Worm (Caenorhabditis elegans) whole organism, L1 larva: Measurements from ENCODE around the gene ZK1248.20.
A peak's percentile ranks its signal among the peaks of the same experiment; 100 is the strongest.

Source experiments
- C04F5.9 ChIP-seq: sonication (generic microtip); optimal IDR thresholded peaks from 2 replicates; lab custom pipeline; 2016; ENCODE audit warnings: missing genetic modification characterization, missing compliant biosample characterization
- Y116A8C.19 ChIP-seq: sonication (generic microtip); optimal IDR thresholded peaks from 2 replicates; lab custom pipeline; 2016; ENCODE audit warnings: missing compliant biosample characterization, missing genetic modification characterization, borderline replicate concordance
- aha-1 ChIP-seq: fragments of 150-350 bp; optimal IDR thresholded peaks from 2 replicates; lab custom pipeline; 2014; ENCODE audit warnings: missing biosample characterization, missing genetic modification characterization
- blmp-1 ChIP-seq: fragments of 150-350 bp; optimal IDR thresholded peaks from 2 replicates; lab custom pipeline; 2014; ENCODE audit warnings: missing biosample characterization, missing genetic modification characterization
- ceh-8 ChIP-seq: fragments of 200-800 bp; sonication (Bioruptor generic); optimal IDR thresholded peaks from 2 replicates; lab custom pipeline; 2018; ENCODE audit warnings: mild to moderate bottlenecking, missing genetic modification characterization, moderate library complexity, missing compliant biosample characterization
- ceh-90 ChIP-seq: sonication (generic microtip); optimal IDR thresholded peaks from 2 replicates; lab custom pipeline; 2016; ENCODE audit warnings: missing genetic modification characterization, missing compliant biosample characterization
- ces-1 ChIP-seq: fragments of 150-350 bp; optimal IDR thresholded peaks from 2 replicates; lab custom pipeline; 2014; ENCODE audit warnings: missing biosample characterization, missing genetic modification reagents, missing genetic modification characterization
- dpl-1 ChIP-seq, 3 experiments: fragments of 150-350 bp in 2 of 3; sonication (generic microtip) in 1 of 3; optimal IDR thresholded peaks; 2 replicates each; lab custom pipeline; 2014 to 2017; ENCODE audit warnings: missing biosample characterization in 3 of 3, missing genetic modification characterization in 3 of 3, missing genetic modification reagents in 3 of 3
- egl-27 ChIP-seq, 2 experiments: fragments of 150-350 bp in 1 of 2; sonication (generic microtip); optimal IDR thresholded peaks; 3 replicates each; lab custom pipeline; 2017 to 2018; ENCODE audit warnings: missing biosample characterization in 2 of 2, missing genetic modification characterization in 2 of 2, missing genetic modification reagents in 2 of 2
- elt-2 ChIP-seq: sonication (generic microtip); optimal IDR thresholded peaks from 2 replicates; lab custom pipeline; 2016; ENCODE audit warnings: missing genetic modification characterization, mild to moderate bottlenecking, inconsistent platforms, missing compliant biosample characterization, missing genetic modification reagents
- fkh-10 ChIP-seq: sonication (generic microtip); optimal IDR thresholded peaks from 2 replicates; lab custom pipeline; 2017; ENCODE audit warnings: missing biosample characterization, missing genetic modification reagents, missing genetic modification characterization
- fkh-8 ChIP-seq: sonication (generic microtip); optimal IDR thresholded peaks from 2 replicates; lab custom pipeline; 2016; ENCODE audit warnings: mild to moderate bottlenecking, missing genetic modification characterization, missing compliant biosample characterization
- fos-1 ChIP-seq: fragments of 150-350 bp; optimal IDR thresholded peaks from 2 replicates; lab custom pipeline; 2014; ENCODE audit warnings: missing biosample characterization, missing genetic modification characterization
- grh-1 ChIP-seq: fragments of 200-800 bp; sonication (Bioruptor generic); IDR thresholded peaks from 2 replicates; pipeline ENCODE4 v1.3.6; 2022; ENCODE audit warnings: missing genetic modification reagents, missing genetic modification characterization, missing compliant biosample characterization
- hlh-4 ChIP-seq: sonication (generic microtip); optimal IDR thresholded peaks from 2 replicates; lab custom pipeline; 2016; ENCODE audit warnings: mild to moderate bottlenecking, missing genetic modification characterization, missing compliant biosample characterization
- irx-1 ChIP-seq: sonication (generic microtip); optimal IDR thresholded peaks from 2 replicates; lab custom pipeline; 2016; ENCODE audit warnings: missing genetic modification characterization, missing compliant biosample characterization
- isw-1 ChIP-seq: fragments of 200-800 bp; sonication (Bioruptor generic); IDR thresholded peaks from 2 replicates; pipeline ENCODE4 v1.3.6; 2022; ENCODE audit warnings: missing genetic modification characterization, missing compliant biosample characterization
- jun-1 ChIP-seq: fragments of 150-350 bp; optimal IDR thresholded peaks from 2 replicates; lab custom pipeline; 2014; ENCODE audit warnings: missing biosample characterization, missing genetic modification reagents, missing genetic modification characterization
- lin-13 ChIP-seq: fragments of 150-350 bp; optimal IDR thresholded peaks from 2 replicates; lab custom pipeline; 2014; ENCODE audit warnings: missing biosample characterization, missing genetic modification reagents, missing genetic modification characterization
- lin-14 ChIP-seq: fragments of 200-800 bp; sonication (Bioruptor generic); optimal IDR thresholded peaks from 2 replicates; lab custom pipeline; 2018; ENCODE audit warnings: mild to moderate bottlenecking, missing genetic modification characterization, moderate library complexity, missing compliant biosample characterization
- lin-15B ChIP-seq: fragments of 150-350 bp; sonication (generic microtip); optimal IDR thresholded peaks from 3 replicates; lab custom pipeline; 2014; ENCODE audit warnings: missing biosample characterization, missing genetic modification characterization
- lir-3 ChIP-seq: sonication (generic microtip); optimal IDR thresholded peaks from 2 replicates; lab custom pipeline; 2016; ENCODE audit warnings: mild to moderate bottlenecking, missing genetic modification characterization, moderate library complexity, missing compliant biosample characterization; ENCODE audit not compliant: poor library complexity
- mdl-1 ChIP-seq, 2 experiments: fragments of 150-350 bp; optimal IDR thresholded peaks; 2 replicates each; lab custom pipeline; 2014 to 2017; ENCODE audit warnings: missing biosample characterization in 2 of 2, missing genetic modification characterization in 2 of 2, inconsistent platforms in 1 of 2
- nhr-12 ChIP-seq: sonication (generic microtip); optimal IDR thresholded peaks from 2 replicates; lab custom pipeline; 2017; ENCODE audit warnings: missing biosample characterization, missing genetic modification characterization
- nhr-28 ChIP-seq: fragments of 150-350 bp; optimal IDR thresholded peaks from 2 replicates; lab custom pipeline; 2014; ENCODE audit warnings: missing biosample characterization, missing genetic modification characterization
- nhr-47 ChIP-seq: sonication (generic microtip); optimal IDR thresholded peaks from 2 replicates; lab custom pipeline; 2016; ENCODE audit warnings: mild to moderate bottlenecking, missing genetic modification characterization, moderate library complexity, missing compliant biosample characterization
- nhr-71 ChIP-seq: sonication (generic microtip); optimal IDR thresholded peaks from 2 replicates; lab custom pipeline; 2016; ENCODE audit warnings: mild to moderate bottlenecking, missing genetic modification characterization, moderate library complexity, missing compliant biosample characterization
- nhr-76 ChIP-seq: sonication (generic microtip); optimal IDR thresholded peaks from 2 replicates; lab custom pipeline; 2017; ENCODE audit warnings: missing biosample characterization, missing genetic modification characterization
- nhr-84 ChIP-seq: sonication (generic microtip); optimal IDR thresholded peaks from 2 replicates; lab custom pipeline; 2017; ENCODE audit warnings: missing biosample characterization, missing genetic modification characterization
- nhr-90 ChIP-seq: sonication (generic microtip); optimal IDR thresholded peaks from 2 replicates; lab custom pipeline; 2016; ENCODE audit warnings: mild to moderate bottlenecking, missing genetic modification characterization, missing compliant biosample characterization; ENCODE audit not compliant: poor library complexity
- pag-3 ChIP-seq: sonication (generic microtip); optimal IDR thresholded peaks from 2 replicates; lab custom pipeline; 2017; ENCODE audit warnings: missing genetic modification characterization, mild to moderate bottlenecking, missing compliant biosample characterization, antibody characterized with exemption, borderline replicate concordance; ENCODE audit not compliant: insufficient read depth
- snpc-4 ChIP-seq: fragments of 150-350 bp; optimal IDR thresholded peaks from 2 replicates; lab custom pipeline; 2014; ENCODE audit warnings: missing biosample characterization, missing genetic modification characterization
- snu-23 ChIP-seq: sonication (generic microtip); optimal IDR thresholded peaks from 2 replicates; lab custom pipeline; 2016; ENCODE audit warnings: missing genetic modification characterization, missing compliant biosample characterization
- sptf-1 ChIP-seq: fragments of 150-350 bp; optimal IDR thresholded peaks from 2 replicates; lab custom pipeline; 2014; ENCODE audit warnings: missing biosample characterization, missing genetic modification characterization
- tbx-2 ChIP-seq: sonication (generic microtip); optimal IDR thresholded peaks from 2 replicates; lab custom pipeline; 2016; ENCODE audit warnings: missing genetic modification characterization, missing compliant biosample characterization
- unc-62 ChIP-seq: fragments of 150-350 bp; optimal IDR thresholded peaks from 2 replicates; lab custom pipeline; 2014; ENCODE audit warnings: missing biosample characterization, missing genetic modification reagents, missing genetic modification characterization
- zag-1 ChIP-seq: fragments of 150-350 bp; optimal IDR thresholded peaks from 2 replicates; lab custom pipeline; 2014; ENCODE audit warnings: missing biosample characterization, missing genetic modification characterization
- ztf-11 ChIP-seq, 2 experiments: sonication (generic microtip); optimal IDR thresholded peaks; 2 replicates each; lab custom pipeline; 2016 to 2017; ENCODE audit warnings: missing genetic modification characterization in 2 of 2, missing biosample characterization in 1 of 2, missing compliant biosample characterization in 1 of 2

Gene ZK1248.20

DNA sequence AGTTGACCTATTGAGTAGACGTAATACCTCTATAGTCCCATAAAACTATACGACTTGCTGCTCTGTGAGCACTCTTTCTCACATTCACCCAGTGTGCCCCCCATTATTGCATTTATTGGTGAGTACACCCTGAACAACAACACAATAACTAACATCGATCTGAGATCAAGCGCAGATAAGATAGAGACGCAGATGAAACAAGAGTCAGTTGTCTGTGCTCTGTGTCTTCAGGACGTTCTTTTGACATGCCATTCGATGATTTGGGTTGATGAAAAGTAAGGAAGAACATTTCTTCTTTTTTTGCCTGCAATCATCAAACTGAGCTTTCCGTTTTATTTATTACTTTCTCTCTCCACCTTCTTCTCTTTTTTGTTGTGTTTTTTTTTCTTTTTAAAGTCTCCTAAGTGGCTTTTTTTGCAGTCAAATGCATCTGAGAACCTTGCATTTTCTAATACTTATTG is 26.1 kb upstream of the ZK1248.20 start, which contains the start of gene lect-2 (continued):
- TF ChIP-seq ces-1 (GFP tag; lab: Kevin White, UChicago), result no peak
- no peak for TF ChIP-seq snpc-4
- TF ChIP-seq lin-15B, result no peak
- no peak for TF ChIP-seq dpl-1 (GFP tag; optimal IDR thresholded peaks at IDR 0.05; lab: Kevin White, UChicago)
- TF ChIP-seq jun-1 (tag; lab: Kevin White, UChicago), result no peak
- TF ChIP-seq nhr-76 (tag; lab: Kevin White, UChicago), result no peak
- TF ChIP-seq fos-1 (tag; lab: Kevin White, UChicago), result no peak
- TF ChIP-seq tbx-2, result no peak
- no peak for TF ChIP-seq lin-13
- peak; percentile 58 for TF ChIP-seq lin-14 (GFP tag; lab: Kevin White, UChicago)

DNA sequence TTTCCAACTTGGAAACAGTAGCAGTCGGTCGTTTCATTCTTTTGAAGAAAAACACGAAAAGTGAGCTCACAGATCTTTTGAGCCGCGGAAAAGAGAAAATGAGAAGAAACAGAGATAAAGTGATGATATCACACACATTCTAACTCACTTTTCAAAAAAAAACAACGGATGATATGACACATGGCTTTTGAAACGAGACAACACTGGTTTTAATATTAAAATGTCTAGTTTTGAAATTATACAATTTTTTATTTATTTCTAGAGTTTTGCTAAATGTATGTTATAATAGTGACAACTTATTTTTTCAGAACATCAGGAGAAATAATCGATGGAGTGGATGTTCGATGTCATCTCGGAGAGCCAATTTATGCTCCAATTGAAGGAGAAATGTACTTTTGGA is 24.0 kb upstream of the ZK1248.20 start, which contains the start of gene K05F1.14:
Gene K05F1.14, minus strand, starts transcription at position 101 of the 400 bp plus-strand sequence.
- TF ChIP-seq isw-1 (GFP tag; lab: Robert Waterston, UW) (no peak), C04F5.9 (tag; lab: Kevin White, UChicago) (no peak), unc-62 (no peak), zag-1 (tag; lab: Kevin White, UChicago) (no peak), elt-2 (tag; lab: Kevin White, UChicago) (no peak), lin-13 (no peak), Y116A8C.19 (tag; lab: Kevin White, UChicago) (no peak), ztf-11 (tag; optimal IDR thresholded peaks at IDR 0.05; lab: Kevin White, UChicago) (no peak), nhr-47 (no peak), sptf-1 (tag; lab: Kevin White, UChicago) (no peak)

ce11 chrII:5794195-5794594 is 22.3 kb upstream of the ZK1248.20 start, which contains the start of gene acdh-8:
acdh-8 (plus strand) TSS chrII:5794495.
- TF ChIP-seq pag-3 (tag; lab: Kevin White, UChicago) (no peak), lir-3 (no peak), mdl-1 (tag; optimal IDR thresholded peaks at IDR 0.05; lab: Kevin White, UChicago) (no peak), blmp-1 (tag; lab: Kevin White, UChicago) (no peak), fkh-10 (GFP tag; lab: Kevin White, UChicago) (no peak), nhr-12 (tag; lab: Kevin White, UChicago) (no peak), ztf-11 (tag; optimal IDR thresholded peaks at IDR 0.05; lab: Kevin White, UChicago) (no peak), fos-1 (tag; lab: Kevin White, UChicago) (no peak), fkh-8 (no peak), egl-27 (tag; optimal IDR thresholded peaks at IDR 0.05; lab: Kevin White, UChicago) (no peak)

DNA sequence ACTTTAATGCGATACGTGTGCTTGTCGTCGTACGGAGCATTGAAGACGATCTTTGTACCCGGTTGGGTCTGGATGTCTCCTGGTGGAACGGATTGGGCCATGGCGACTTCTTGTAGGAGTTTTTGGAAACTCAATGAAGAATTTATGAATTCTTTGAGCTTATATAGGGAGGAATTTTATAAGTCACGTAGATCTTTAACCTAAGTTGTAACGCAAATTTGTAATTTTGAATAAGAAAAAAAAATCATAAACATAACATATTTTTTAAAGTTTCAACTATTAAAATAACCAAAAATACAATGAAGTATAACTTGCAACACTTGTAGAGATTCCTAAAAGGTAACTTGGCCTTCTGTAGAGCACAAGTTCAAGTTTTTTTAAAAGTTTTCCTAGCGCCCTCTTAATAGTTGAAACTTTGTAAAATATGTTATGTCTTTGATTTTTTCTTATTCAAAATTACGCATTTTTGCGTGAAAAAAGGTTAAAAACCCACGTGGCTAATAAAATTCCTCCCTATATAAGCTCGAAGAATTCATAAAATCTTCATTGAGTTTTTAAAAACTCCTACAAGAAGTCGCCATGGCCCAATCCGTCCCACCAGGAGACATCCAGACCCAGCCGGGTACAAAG is 19.0 kb upstream of the ZK1248.20 start, which contains the start of the genes msp-63 and msp-142:
Gene msp-63, minus strand, starts transcription at position 101 of the 630 bp plus-strand sequence.
Gene msp-142, plus strand, starts transcription at position 580 of the 630 bp plus-strand sequence.
- no peak for TF ChIP-seq hlh-4 (tag; lab: Kevin White, UChicago)
- no peak for TF ChIP-seq grh-1
- no peak for TF ChIP-seq nhr-90 (tag; lab: Kevin White, UChicago)
- no peak for TF ChIP-seq fos-1 (tag; lab: Kevin White, UChicago)
- TF ChIP-seq nhr-84 (tag; lab: Kevin White, UChicago), result no peak
- no peak for TF ChIP-seq blmp-1 (tag; lab: Kevin White, UChicago)
- TF ChIP-seq lir-3, result no peak
- no peak for TF ChIP-seq nhr-76 (tag; lab: Kevin White, UChicago)
- no peak for TF ChIP-seq lin-15B
- TF ChIP-seq ceh-8 (GFP tag; lab: Kevin White, UChicago), result no peak
- no peak for TF ChIP-seq nhr-47
- no peak for TF ChIP-seq nhr-12 (tag; lab: Kevin White, UChicago)
- TF ChIP-seq aha-1 (tag; lab: Kevin White, UChicago), result no peak
- TF ChIP-seq ceh-90 (tag; lab: Kevin White, UChicago), result no peak
- TF ChIP-seq Y116A8C.19 (tag; lab: Kevin White, UChicago), result no peak
- no peak for TF ChIP-seq snu-23 (GFP tag; lab: Kevin White, UChicago)
- no peak for TF ChIP-seq irx-1 (tag; lab: Kevin White, UChicago)
- TF ChIP-seq nhr-71, result no peak
- no peak for TF ChIP-seq nhr-28 (tag; lab: Kevin White, UChicago)
